Fruit fly (Drosophila melanogaster) whole organism, embryonic: ENCODE measurements around the gene Mdh1.

Experiments used
- ATbp ChIP-seq: fragments of 200-800 bp; sonication (Bioruptor generic); optimal IDR thresholded peaks from 2 replicates; lab custom pipeline; 2017; ENCODE audit warnings: missing biosample characterization, mild to moderate bottlenecking, missing genetic modification characterization, missing genetic modification reagents
- Aef1 ChIP-seq: fragments of 200-800 bp; sonication (Bioruptor generic); IDR thresholded peaks from 3 replicates; pipeline ENCODE4 v1.3.6; 2022; ENCODE audit warnings: missing biosample characterization, missing genetic modification characterization
- Atf6 ChIP-seq: fragments of 200-800 bp; sonication (Bioruptor generic); IDR thresholded peaks from 2 replicates; pipeline ENCODE4 v1.3.6; 2022; ENCODE audit warnings: missing biosample characterization, missing genetic modification characterization
- Bteb2 ChIP-seq: fragments of 200-800 bp; sonication (Bioruptor generic); optimal IDR thresholded peaks from 2 replicates; lab custom pipeline; 2016; ENCODE audit warnings: missing biosample characterization, missing genetic modification characterization
- CG10274 ChIP-seq: fragments of 200-800 bp; sonication (Bioruptor generic); optimal IDR thresholded peaks from 3 replicates; lab custom pipeline; 2017; ENCODE audit warnings: missing biosample characterization, mild to moderate bottlenecking, missing genetic modification characterization
- CG10979 ChIP-seq: fragments of 200-800 bp; sonication (Bioruptor generic); optimal IDR thresholded peaks from 2 replicates; lab custom pipeline; 2018; ENCODE audit warnings: missing biosample characterization, mild to moderate bottlenecking, missing genetic modification characterization, moderate library complexity
- CG11504 ChIP-seq: fragments of 200-800 bp; sonication (Bioruptor generic); optimal IDR thresholded peaks from 3 replicates; lab custom pipeline; 2019; ENCODE audit warnings: missing biosample characterization, mild to moderate bottlenecking, missing genetic modification characterization, moderate library complexity
- CG11560 ChIP-seq: fragments of 200-800 bp; sonication (Bioruptor generic); IDR thresholded peaks from 3 replicates; pipeline ENCODE4 v1.3.6; 2022; ENCODE audit warnings: missing biosample characterization, missing genetic modification characterization
- CG12659 ChIP-seq: fragments of 200-800 bp; sonication (Bioruptor generic); optimal IDR thresholded peaks from 3 replicates; lab custom pipeline; 2017; ENCODE audit warnings: mild to moderate bottlenecking, missing biosample characterization, missing genetic modification reagents, missing genetic modification characterization
- CG12769 ChIP-seq: fragments of 200-800 bp; sonication (Bioruptor generic); optimal IDR thresholded peaks from 2 replicates; lab custom pipeline; 2019; ENCODE audit warnings: missing biosample characterization, mild to moderate bottlenecking, missing genetic modification characterization, moderate library complexity
- CG14441 ChIP-seq: fragments of 200-800 bp; sonication (Bioruptor generic); IDR thresholded peaks from 2 replicates; pipeline ENCODE4 v1.3.6; 2022; ENCODE audit warnings: missing biosample characterization, missing genetic modification characterization
- CG15601 ChIP-seq: fragments of 200-800 bp; sonication (Bioruptor generic); optimal IDR thresholded peaks from 3 replicates; lab custom pipeline; 2019; ENCODE audit warnings: missing biosample characterization, mild to moderate bottlenecking, missing genetic modification characterization, moderate library complexity
- CG16813 ChIP-seq: fragments of 200-800 bp; sonication (Bioruptor generic); IDR thresholded peaks from 3 replicates; pipeline ENCODE4 v1.3.6; 2022; ENCODE audit warnings: missing biosample characterization, missing genetic modification characterization; ENCODE audit not compliant: partially characterized antibody
- CG17612 ChIP-seq: fragments of 200-800 bp; sonication (Bioruptor generic); IDR thresholded peaks from 2 replicates; pipeline ENCODE4 v1.3.6; 2022; ENCODE audit warnings: missing biosample characterization, missing genetic modification characterization
- CG18619 ChIP-seq: fragments of 200-800 bp; sonication (Bioruptor generic); optimal IDR thresholded peaks from 3 replicates; lab custom pipeline; 2017; ENCODE audit warnings: missing biosample characterization, mild to moderate bottlenecking, missing genetic modification characterization
- CG31388 ChIP-seq: fragments of 200-800 bp; sonication (Bioruptor generic); optimal IDR thresholded peaks from 2 replicates; lab custom pipeline; 2016; ENCODE audit warnings: missing biosample characterization, missing genetic modification characterization
- CG3995 ChIP-seq: fragments of 200-800 bp; sonication (Bioruptor generic); optimal IDR thresholded peaks from 3 replicates; lab custom pipeline; 2016; ENCODE audit warnings: missing biosample characterization, missing genetic modification characterization
- CG4617 ChIP-seq: fragments of 200-800 bp; sonication (Bioruptor generic); optimal IDR thresholded peaks from 3 replicates; lab custom pipeline; 2016; ENCODE audit warnings: missing biosample characterization, missing genetic modification characterization, borderline replicate concordance
- Dbx ChIP-seq: fragments of 200-800 bp; sonication (Bioruptor generic); IDR thresholded peaks from 3 replicates; pipeline ENCODE4 v1.3.6; 2022; ENCODE audit warnings: missing biosample characterization, missing genetic modification characterization
- Dip3 ChIP-seq: fragments of 200-800 bp; sonication (Bioruptor generic); optimal IDR thresholded peaks from 3 replicates; lab custom pipeline; 2016; ENCODE audit warnings: missing biosample characterization, missing genetic modification characterization
- Ets97D ChIP-seq: fragments of 200-800 bp; sonication (Bioruptor generic); optimal IDR thresholded peaks from 3 replicates; lab custom pipeline; 2016; ENCODE audit warnings: missing biosample characterization, missing genetic modification characterization
- Fer1 ChIP-seq: fragments of 200-800 bp; sonication (Bioruptor generic); optimal IDR thresholded peaks from 2 replicates; lab custom pipeline; 2017; ENCODE audit warnings: missing biosample characterization, mild to moderate bottlenecking, missing genetic modification characterization
- Fer3 ChIP-seq: fragments of 200-800 bp; sonication (Bioruptor generic); optimal IDR thresholded peaks from 2 replicates; lab custom pipeline; 2018; ENCODE audit warnings: missing biosample characterization, mild to moderate bottlenecking, missing genetic modification characterization, moderate library complexity
- GATAe ChIP-seq: fragments of 200-800 bp; sonication (Bioruptor generic); conservative IDR thresholded peaks from 2 replicates; pipeline ENCODE4 v1.3.6; 2022; ENCODE audit warnings: missing biosample characterization, missing genetic modification characterization
- Gsc ChIP-seq: fragments of 200-800 bp; sonication (Bioruptor generic); IDR thresholded peaks from 2 replicates; pipeline ENCODE4 v1.3.6; 2022; ENCODE audit warnings: missing biosample characterization, missing genetic modification characterization
- Med ChIP-seq: fragments of 200-800 bp; sonication (Bioruptor generic); peaks from one replicate; lab custom pipeline; 2016; ENCODE audit warnings: missing biosample characterization, missing genetic modification characterization, mild to moderate bottlenecking, inconsistent platforms, moderate library complexity
- NC2β ChIP-seq: fragments of 200-800 bp; sonication (Bioruptor generic); optimal IDR thresholded peaks from 2 replicates; lab custom pipeline; 2016; ENCODE audit warnings: missing biosample characterization, missing genetic modification characterization
- Opbp ChIP-seq: fragments of 200-800 bp; sonication (Bioruptor generic); IDR thresholded peaks from 3 replicates; pipeline ENCODE4 v1.3.6; 2022; ENCODE audit warnings: missing biosample characterization, missing genetic modification characterization; ENCODE audit not compliant: partially characterized antibody
- Optix ChIP-seq: fragments of 200-800 bp; sonication (Bioruptor generic); IDR thresholded peaks from 3 replicates; pipeline ENCODE4 v1.3.6; 2022; ENCODE audit warnings: missing biosample characterization, missing genetic modification characterization
- Spps ChIP-seq: fragments of 200-800 bp; sonication (Bioruptor generic); optimal IDR thresholded peaks from 2 replicates; lab custom pipeline; 2018; ENCODE audit warnings: missing biosample characterization, mild to moderate bottlenecking, missing genetic modification characterization
- Xbp1 ChIP-seq: fragments of 200-800 bp; sonication (Bioruptor generic); optimal IDR thresholded peaks from 3 replicates; lab custom pipeline; 2016; ENCODE audit warnings: missing biosample characterization, mild to moderate bottlenecking, missing genetic modification characterization
- Xrp1 ChIP-seq: fragments of 200-800 bp; sonication (Bioruptor generic); IDR thresholded peaks from 2 replicates; pipeline ENCODE4 v1.3.6; 2022; ENCODE audit warnings: missing biosample characterization, missing genetic modification characterization
- al ChIP-seq: fragments of 200-800 bp; sonication (Bioruptor generic); IDR thresholded peaks from 2 replicates; pipeline ENCODE4 v1.3.6; 2022; ENCODE audit warnings: missing biosample characterization, missing genetic modification characterization
- bigmax ChIP-seq: fragments of 200-800 bp; sonication (Bioruptor generic); optimal IDR thresholded peaks from 2 replicates; lab custom pipeline; 2018; ENCODE audit warnings: missing biosample characterization, mild to moderate bottlenecking, missing genetic modification characterization
- dm ChIP-seq: fragments of 200-800 bp; sonication (Bioruptor generic); optimal IDR thresholded peaks from 3 replicates; lab custom pipeline; 2016; ENCODE audit warnings: missing biosample characterization, missing genetic modification characterization
- eyg ChIP-seq: fragments of 200-800 bp; sonication (Bioruptor generic); optimal IDR thresholded peaks from 3 replicates; lab custom pipeline; 2016; ENCODE audit warnings: missing biosample characterization, missing genetic modification characterization
- fu2 ChIP-seq: fragments of 200-800 bp; sonication (Bioruptor generic); optimal IDR thresholded peaks from 2 replicates; lab custom pipeline; 2016; ENCODE audit warnings: missing biosample characterization, missing genetic modification characterization
- gcm ChIP-seq: fragments of 200-800 bp; sonication (Bioruptor generic); optimal IDR thresholded peaks from 2 replicates; lab custom pipeline; 2019; ENCODE audit warnings: missing biosample characterization, mild to moderate bottlenecking, missing genetic modification characterization, moderate library complexity
- her ChIP-seq: fragments of 200-800 bp; sonication (Bioruptor generic); optimal IDR thresholded peaks from 2 replicates; lab custom pipeline; 2016; ENCODE audit warnings: missing biosample characterization, missing genetic modification characterization
- jing ChIP-seq: fragments of 200-800 bp; sonication (Bioruptor generic); optimal IDR thresholded peaks from 2 replicates; lab custom pipeline; 2018; ENCODE audit warnings: missing biosample characterization, mild to moderate bottlenecking, missing genetic modification characterization
- klu ChIP-seq: fragments of 200-800 bp; sonication (Bioruptor generic); IDR thresholded peaks from 2 replicates; pipeline ENCODE4 v1.3.6; 2022; ENCODE audit warnings: missing biosample characterization, missing genetic modification characterization
- otp ChIP-seq: fragments of 200-800 bp; sonication (Bioruptor generic); IDR thresholded peaks from 3 replicates; pipeline ENCODE4, ENCODE4 v1.3.6; 2022; ENCODE audit warnings: missing biosample characterization, missing genetic modification characterization
- pb ChIP-seq: fragments of 200-800 bp; sonication (Bioruptor generic); optimal IDR thresholded peaks from 3 replicates; lab custom pipeline; 2016; ENCODE audit warnings: missing biosample characterization, missing genetic modification characterization
- peb ChIP-seq: fragments of 200-800 bp; sonication (Bioruptor generic); IDR thresholded peaks from 2 replicates; pipeline ENCODE4 v1.3.6; 2022; ENCODE audit warnings: missing biosample characterization, missing genetic modification characterization
- repo ChIP-seq: fragments of 200-800 bp; sonication (Bioruptor generic); optimal IDR thresholded peaks from 2 replicates; lab custom pipeline; 2016; ENCODE audit warnings: missing biosample characterization, missing genetic modification characterization
- salm ChIP-seq: fragments of 200-800 bp; sonication (Bioruptor generic); optimal IDR thresholded peaks from 2 replicates; lab custom pipeline; 2018; ENCODE audit warnings: missing biosample characterization, mild to moderate bottlenecking, missing genetic modification characterization
- shn ChIP-seq: fragments of 200-800 bp; sonication (Bioruptor generic); optimal IDR thresholded peaks from 3 replicates; lab custom pipeline; 2016; ENCODE audit warnings: missing biosample characterization, missing genetic modification characterization
- tio ChIP-seq: fragments of 200-800 bp; sonication (Bioruptor generic); optimal IDR thresholded peaks from 2 replicates; lab custom pipeline; 2017; ENCODE audit warnings: missing biosample characterization, missing genetic modification characterization, inconsistent platforms
- tup ChIP-seq: fragments of 200-800 bp; sonication (Bioruptor generic); optimal IDR thresholded peaks from 2 replicates; lab custom pipeline; 2016; ENCODE audit warnings: missing biosample characterization, mild to moderate bottlenecking, missing genetic modification characterization, moderate library complexity
- unc-4 ChIP-seq: fragments of 200-800 bp; sonication (Bioruptor generic); IDR thresholded peaks from 2 replicates; pipeline ENCODE4 v1.3.6; 2022; ENCODE audit warnings: missing biosample characterization, missing genetic modification characterization; ENCODE audit not compliant: partially characterized antibody

The Mdh1 gene

dm6 chr2L:10430802-10431476, 34.8 kb upstream of the Mdh1 start, which contains the start of the genes Bug22 and TfIIB (continued):
- TF ChIP-seq jing: no peak
- peak; percentile 28 for TF ChIP-seq Spps
- no peak for TF ChIP-seq eyg (GFP tag; lab: Kevin White, UChicago)
- no peak for TF ChIP-seq peb (GFP tag; lab: Robert Waterston, UW)
- peak; percentile 35 for TF ChIP-seq CG18619 (GFP tag; lab: Kevin White, UChicago)
- no peak for TF ChIP-seq CG11560 (tag; lab: Robert Waterston, UW)
- no peak for TF ChIP-seq gcm (GFP tag; lab: Kevin White, UChicago)
- no peak for TF ChIP-seq repo (GFP tag; lab: Kevin White, UChicago)
- TF ChIP-seq CG14441 (GFP tag; lab: Robert Waterston, UW): peak; percentile 70
- peak; percentile 60; the same call in 1 of the 3 replicates for TF ChIP-seq Optix (GFP tag; lab: Robert Waterston, UW)
- peak; percentile 83 for TF ChIP-seq Xbp1 (GFP tag; lab: Kevin White, UChicago)
- TF ChIP-seq Fer3 (tag; lab: Kevin White, UChicago): peak; percentile 70
- TF ChIP-seq CG31388 (GFP tag; lab: Kevin White, UChicago): peak; percentile 36
- TF ChIP-seq dm (GFP tag; lab: Kevin White, UChicago): peak; percentile 74
- TF ChIP-seq GATAe (GFP tag; lab: Robert Waterston, UW): no peak
- peak; percentile 27 for TF ChIP-seq CG4617 (GFP tag; lab: Kevin White, UChicago)
- TF ChIP-seq fu2 (GFP tag; lab: Kevin White, UChicago): peak; percentile 34
- peak; percentile 42 for TF ChIP-seq CG10979 (tag; lab: Kevin White, UChicago)
- peak; percentile 47 for TF ChIP-seq Fer1 (GFP tag; lab: Kevin White, UChicago)
- peak; percentile 17 for TF ChIP-seq salm
- TF ChIP-seq CG3995 (GFP tag; lab: Kevin White, UChicago): peak; percentile 17
- peak; percentile 70 for TF ChIP-seq NC2β (GFP tag; lab: Kevin White, UChicago)
- no peak for TF ChIP-seq tio (GFP tag; lab: Kevin White, UChicago)
- TF ChIP-seq Xrp1 (GFP tag; lab: Robert Waterston, UW): peak; percentile 71; the same call in 1 of the 2 replicates
- TF ChIP-seq tup (GFP tag; lab: Kevin White, UChicago): peak; percentile 61
- 0 out of 3 replicates have a peak, but pooled peaks have one; percentile 36 for TF ChIP-seq CG16813 (GFP tag; lab: Robert Waterston, UW)
- peak; percentile 66; the same call in 2 of the 3 replicates for TF ChIP-seq Aef1
- TF ChIP-seq al: no peak
- peak; percentile 83 for TF ChIP-seq CG12659
- TF ChIP-seq ATbp: no peak
- TF ChIP-seq Med: peak; percentile 94
- peak; percentile 70 for TF ChIP-seq Ets97D (GFP tag; lab: Kevin White, UChicago)
- TF ChIP-seq bigmax: no peak
- peak; percentile 71 for TF ChIP-seq shn (GFP tag; lab: Kevin White, UChicago)
- no peak; the same call in 1 of the 2 replicates for TF ChIP-seq unc-4 (GFP tag; lab: Robert Waterston, UW)
- peak; percentile 25 for TF ChIP-seq her (GFP tag; lab: Kevin White, UChicago)
- no peak for TF ChIP-seq pb (GFP tag; lab: Kevin White, UChicago)
- no peak for TF ChIP-seq CG17612 (GFP tag; lab: Robert Waterston, UW)
- peak; percentile 61 for TF ChIP-seq CG15601 (tag; lab: Kevin White, UChicago)
- peak; percentile 66; the same call in 2 of the 3 replicates for TF ChIP-seq Dbx (GFP tag; lab: Robert Waterston, UW)
- no peak for TF ChIP-seq Opbp (GFP tag; lab: Robert Waterston, UW)
- TF ChIP-seq CG10274: no peak
- TF ChIP-seq Dip3 (GFP tag; lab: Kevin White, UChicago): peak; percentile 70
- peak; percentile 61 for TF ChIP-seq Atf6 (GFP tag; lab: Robert Waterston, UW)
- TF ChIP-seq klu: no peak
- no peak for TF ChIP-seq Gsc (GFP tag; lab: Robert Waterston, UW)
- peak; percentile 46 for TF ChIP-seq Bteb2 (GFP tag; lab: Kevin White, UChicago)
- TF ChIP-seq CG11504 (tag; lab: Kevin White, UChicago): no peak
- peak; percentile 78; the same call in 2 of the 3 replicates for TF ChIP-seq otp (GFP tag; lab: Robert Waterston, UW)
- no peak for TF ChIP-seq CG12769
